Fruit fly (Drosophila melanogaster): Measurements from ENCODE around the gene CG14598.

Gene CG14598

dm6 chr3R:7474616-7475120 lies 35.1 kb downstream of the CG14598 start (continued):
- peak; percentile 61 for TF ChIP-seq Lpt (GFP tag; optimal IDR thresholded peaks at IDR 0.05)
- TF ChIP-seq CG6276 (GFP tag; optimal IDR thresholded peaks at IDR 0.05), result no peak
- TF ChIP-seq Sox14 (GFP tag; optimal IDR thresholded peaks at IDR 0.05), result peak; percentile 51
- peak; percentile 78 for TF ChIP-seq CG6808 (GFP tag; optimal IDR thresholded peaks at IDR 0.05)
- peak; percentile 20 for TF ChIP-seq OdsH (GFP tag; optimal IDR thresholded peaks at IDR 0.05)
- peak; percentile 16 for TF ChIP-seq Hr39 (GFP tag; optimal IDR thresholded peaks at IDR 0.05)
- TF ChIP-seq Ets21C (GFP tag; optimal IDR thresholded peaks at IDR 0.05), result no peak
- TF ChIP-seq Eip78C (GFP tag), result peak; percentile 56
- no peak for TF ChIP-seq fkh (GFP tag; optimal IDR thresholded peaks at IDR 0.05)
- peak; percentile 50 for TF ChIP-seq topi (GFP tag; optimal IDR thresholded peaks at IDR 0.05)
- TF ChIP-seq fd85E (GFP tag; optimal IDR thresholded peaks at IDR 0.05), result peak; percentile 70
- TF ChIP-seq acj6 (GFP tag; optimal IDR thresholded peaks at IDR 0.05), result no peak
- TF ChIP-seq esn (GFP tag; optimal IDR thresholded peaks at IDR 0.05), result peak; percentile 59
- TF ChIP-seq spab (GFP tag; optimal IDR thresholded peaks at IDR 0.05), result peak; percentile 45
- TF ChIP-seq Sox102F (GFP tag; optimal IDR thresholded peaks at IDR 0.05), result peak; percentile 46
- peak; percentile 44; the same call in 1 of the 2 replicates for TF ChIP-seq Gug (GFP tag; IDR thresholded peaks at IDR 0.05)
- peak; percentile 81 for TF ChIP-seq CG6163 (GFP tag; IDR thresholded peaks at IDR 0.05)
- TF ChIP-seq CG6792 (GFP tag; optimal IDR thresholded peaks at IDR 0.05), result peak; percentile 60

dm6 chr3R:7475708-7476107 lies 36.1 kb downstream of the CG14598 start:
- no peak for TF ChIP-seq dsx (GFP tag; optimal IDR thresholded peaks at IDR 0.05; ENCODE audit: poor library complexity, severe bottlenecking)
- TF ChIP-seq CG10631 (GFP tag; optimal IDR thresholded peaks at IDR 0.05), result no peak
- TF ChIP-seq CG8319 (GFP tag; optimal IDR thresholded peaks at IDR 0.05), result no peak
- no peak for TF ChIP-seq Sox102F (GFP tag; optimal IDR thresholded peaks at IDR 0.05)
- no peak for TF ChIP-seq Lpt (GFP tag; optimal IDR thresholded peaks at IDR 0.05)
- no peak for TF ChIP-seq Ets21C (GFP tag; optimal IDR thresholded peaks at IDR 0.05)

- no peak for TF ChIP-seq Gug (GFP tag; IDR thresholded peaks at IDR 0.05)
- no peak for TF ChIP-seq Met (GFP tag; optimal IDR thresholded peaks at IDR 0.05)
- TF ChIP-seq CG6163 (GFP tag; IDR thresholded peaks at IDR 0.05), result no peak
- TF ChIP-seq svp (GFP tag), result peak; percentile 89
- no peak for TF ChIP-seq Sox14 (GFP tag; optimal IDR thresholded peaks at IDR 0.05)
- TF ChIP-seq Eip75B (GFP tag; optimal IDR thresholded peaks at IDR 0.05), result no peak
- TF ChIP-seq salr (GFP tag; optimal IDR thresholded peaks at IDR 0.05), result no peak
Observed at dm6 chr3R:7489902-7490301, 50.3 kb downstream of the CG14598 start.

- TF ChIP-seq Hr39 (GFP tag; optimal IDR thresholded peaks at IDR 0.05) (peak; percentile 74), CG9139 (GFP tag; optimal IDR thresholded peaks at IDR 0.05) (no peak), CG3032 (tag; optimal IDR thresholded peaks at IDR 0.05) (peak; percentile 69), CG11762 (GFP tag; optimal IDR thresholded peaks at IDR 0.05; ENCODE audit: insufficient read depth) (peak; percentile 78), OdsH (GFP tag; optimal IDR thresholded peaks at IDR 0.05) (peak; percentile 89), dac (GFP tag; optimal IDR thresholded peaks at IDR 0.05) (peak; percentile 44), Blimp-1 (GFP tag; optimal IDR thresholded peaks at IDR 0.05) (peak; percentile 29), Sox102F (GFP tag; optimal IDR thresholded peaks at IDR 0.05) (peak; percentile 45), Ets96B (tag; optimal IDR thresholded peaks at IDR 0.05) (peak; percentile 65), CG32006 (GFP tag; optimal IDR thresholded peaks at IDR 0.05) (peak; percentile 95), fd59A (GFP tag; optimal IDR thresholded peaks at IDR 0.05) (peak; percentile 27), CG8119 (GFP tag; IDR thresholded peaks at IDR 0.05) (peak; percentile 86), dsx (GFP tag; optimal IDR thresholded peaks at IDR 0.05; ENCODE audit: poor library complexity, severe bottlenecking) (peak; percentile 47), CG7368 (GFP tag; optimal IDR thresholded peaks at IDR 0.05) (peak; percentile 60), vri (GFP tag; optimal IDR thresholded peaks at IDR 0.05) (peak; percentile 26), net (GFP tag; optimal IDR thresholded peaks at IDR 0.05) (peak; percentile 81), salr (GFP tag; optimal IDR thresholded peaks at IDR 0.05) (peak in 1 of 2 experiments; percentile 87), pdm3 (GFP tag; optimal IDR thresholded peaks at IDR 0.05) (peak; percentile 84), Ets21C (GFP tag; optimal IDR thresholded peaks at IDR 0.05) (peak; percentile 55), eg (GFP tag; IDR thresholded peaks at IDR 0.05) (peak; percentile 76), CG3919 (GFP tag; optimal IDR thresholded peaks at IDR 0.05) (peak; percentile 75), CG11294 (GFP tag; IDR thresholded peaks at IDR 0.05) (peak; percentile 40), spab (GFP tag; optimal IDR thresholded peaks at IDR 0.05) (peak; percentile 46), Sox14 (GFP tag; optimal IDR thresholded peaks at IDR 0.05) (peak; percentile 71), cyc (GFP tag; optimal IDR thresholded peaks at IDR 0.05) (peak; percentile 61), CG16779 (tag; optimal IDR thresholded peaks at IDR 0.05) (no peak), Sox15 (GFP tag; optimal IDR thresholded peaks at IDR 0.05) (peak; percentile 71), CG6854 (GFP tag; optimal IDR thresholded peaks at IDR 0.05) (peak; percentile 15)
Observed at dm6 chr3R:7490884-7491283, 51.3 kb downstream of the CG14598 start.

Data from whole organism, prepupa.